Worm (Caenorhabditis elegans): Measurements from ENCODE around the gene srh-203.
"Not testable (repeated sequence)": the region's sequence is repeated elsewhere in the genome, so short reads cannot be mapped to it uniquely, and the experiment has no call there.

Gene srh-203

ce11 chrV:17469180-17469579 lies 13.1 kb upstream of the srh-203 start, which contains the start of gene F20E11.17:
F20E11.17 (minus strand) TSS chrV:17469280.
- TF ChIP-seq nhr-76 (tag; optimal IDR thresholded peaks at IDR 0.05) (no peak), nhr-19 (GFP tag; conservative IDR thresholded peaks at IDR 0.05) (no peak), lin-15B (tag; optimal IDR thresholded peaks at IDR 0.05) (no peak)

ce11 chrV:17467881-17468280 lies 11.8 kb upstream of the srh-203 start:
- TF ChIP-seq nhr-12 (tag; optimal IDR thresholded peaks at IDR 0.05) (no peak), mep-1 (tag; optimal IDR thresholded peaks at IDR 0.05) (no peak), grh-1 (GFP tag; IDR thresholded peaks at IDR 0.05) (no peak), jun-1 (tag; optimal IDR thresholded peaks at IDR 0.05) (no peak), efl-1 (optimal IDR thresholded peaks at IDR 0.05) (no peak), efl-1 (GFP tag; optimal IDR thresholded peaks at IDR 0.05 in 1 of 2) (peak in 1 of 2 experiments; percentile 59), C34B4.2 (tag; optimal IDR thresholded peaks at IDR 0.05) (no peak), ama-1 (optimal IDR thresholded peaks at IDR 0.05) (no peak), mab-9 (GFP tag; IDR thresholded peaks at IDR 0.05) (no peak)

- TF ChIP-seq elt-3 (tag; optimal IDR thresholded peaks at IDR 0.05) (no peak), pax-3 (tag; optimal IDR thresholded peaks at IDR 0.05) (no peak), grh-1 (GFP tag; IDR thresholded peaks at IDR 0.05) (no peak), ceh-88 (GFP tag; IDR thresholded peaks at IDR 0.05) (no peak), snu-23 (GFP tag; optimal IDR thresholded peaks at IDR 0.05) (no peak), nhr-76 (tag; optimal IDR thresholded peaks at IDR 0.05) (no peak), skn-1 (tag; optimal IDR thresholded peaks at IDR 0.05) (no peak), mab-9 (GFP tag; IDR thresholded peaks at IDR 0.05) (no peak), sox-4 (tag; optimal IDR thresholded peaks at IDR 0.05) (no peak), hlh-4 (tag; optimal IDR thresholded peaks at IDR 0.05) (no peak), nhr-84 (tag; optimal IDR thresholded peaks at IDR 0.05) (no peak)
Measured at ce11 chrV:17466751-17467150, 10.7 kb upstream of the srh-203 start, which contains the start of gene srw-72. srw-72 (plus strand) TSS chrV:17467051.

- TF ChIP-seq nhr-71 (tag; optimal IDR thresholded peaks at IDR 0.05); ceh-88 (GFP tag; IDR thresholded peaks at IDR 0.05); nhr-19 (GFP tag; conservative IDR thresholded peaks at IDR 0.05): not testable (repeated sequence)
Measured at ce11 chrV:17464278-17464677, 8.2 kb upstream of the srh-203 start, which contains the start of gene F20E11.7. F20E11.7 (plus strand) TSS chrV:17464578.

- TF ChIP-seq vab-15 (tag; optimal IDR thresholded peaks at IDR 0.05) (no peak), lin-15B (tag; optimal IDR thresholded peaks at IDR 0.05) (no peak), zag-1 (tag; optimal IDR thresholded peaks at IDR 0.05) (no peak), swsn-7 (tag; optimal IDR thresholded peaks at IDR 0.05) (no peak), nhr-11 (tag; optimal IDR thresholded peaks at IDR 0.05) (no peak), zip-4 (GFP tag; optimal IDR thresholded peaks at IDR 0.05) (no peak), sptf-1 (tag; optimal IDR thresholded peaks at IDR 0.05) (no peak), jun-1 (tag; optimal IDR thresholded peaks at IDR 0.05) (no peak), unc-62 (GFP tag; optimal IDR thresholded peaks at IDR 0.05) (no peak), unc-98 (GFP tag; IDR thresholded peaks at IDR 0.05) (no peak)
Measured at ce11 chrV:17460061-17460460, 4.0 kb upstream of the srh-203 start, which contains the start of gene srz-48. srz-48 (minus strand) TSS chrV:17460161.

- TF ChIP-seq unc-30 (tag; optimal IDR thresholded peaks at IDR 0.05) (no peak), nhr-47 (tag; optimal IDR thresholded peaks at IDR 0.05) (no peak), hpl-2 (GFP tag; optimal IDR thresholded peaks at IDR 0.05) (no peak), tbx-2 (tag; optimal IDR thresholded peaks at IDR 0.05) (no peak), unc-98 (GFP tag; IDR thresholded peaks at IDR 0.05) (no peak), mab-9 (GFP tag; IDR thresholded peaks at IDR 0.05) (no peak), ztf-11 (tag; optimal IDR thresholded peaks at IDR 0.05) (no peak), ces-1 (GFP tag; optimal IDR thresholded peaks at IDR 0.05) (no peak), nhr-76 (tag; optimal IDR thresholded peaks at IDR 0.05) (no peak), hlh-4 (tag; optimal IDR thresholded peaks at IDR 0.05) (no peak), pax-3 (tag; optimal IDR thresholded peaks at IDR 0.05) (no peak), nhr-12 (tag; optimal IDR thresholded peaks at IDR 0.05) (no peak), nhr-84 (tag; optimal IDR thresholded peaks at IDR 0.05) (no peak), lin-13 (GFP tag; optimal IDR thresholded peaks at IDR 0.05) (no peak), ets-5 (GFP tag; IDR thresholded peaks at IDR 0.05) (no peak), isw-1 (GFP tag; IDR thresholded peaks at IDR 0.05) (no peak), ceh-8 (GFP tag; optimal IDR thresholded peaks at IDR 0.05) (no peak), ceh-63 (GFP tag; optimal IDR thresholded peaks at IDR 0.05) (no peak), fkh-4 (tag; optimal IDR thresholded peaks at IDR 0.05; ENCODE audit: borderline replicate concordance) (no peak), alr-1 (tag; optimal IDR thresholded peaks at IDR 0.05; ENCODE audit: borderline replicate concordance) (no peak)
Measured at ce11 chrV:17458069-17458468, 2.0 kb upstream of the srh-203 start, which contains the start of gene str-200. str-200 (minus strand) TSS chrV:17458169.
